Fruit fly (Drosophila melanogaster) whole organism, prepupa: ENCODE results near the gene east.

Source experiments
- Blimp-1 ChIP-seq: fragments of 200-800 bp; sonication (Bioruptor generic); optimal IDR thresholded peaks from 3 replicates; lab custom pipeline; 2017; ENCODE audit warnings: missing biosample characterization, missing genetic modification characterization, mild to moderate bottlenecking, moderate library complexity, missing genetic modification reagents
- CG10631 ChIP-seq: fragments of 200-800 bp; sonication (Bioruptor generic); optimal IDR thresholded peaks from 2 replicates; lab custom pipeline; 2016; ENCODE audit warnings: missing biosample characterization, missing genetic modification characterization
- CG11294 ChIP-seq: fragments of 200-800 bp; sonication (Bioruptor generic); IDR thresholded peaks from 2 replicates; pipeline ENCODE4 v1.3.6; 2022; ENCODE audit warnings: missing biosample characterization, missing genetic modification characterization
- CG11762 ChIP-seq: fragments of 200-800 bp; sonication (Bioruptor generic); optimal IDR thresholded peaks from 3 replicates; lab custom pipeline; 2016; ENCODE audit warnings: missing biosample characterization, missing genetic modification characterization; ENCODE audit not compliant: insufficient read depth
- CG11902 ChIP-seq: fragments of 200-800 bp; sonication (Bioruptor generic); optimal IDR thresholded peaks from 3 replicates; lab custom pipeline; 2016; ENCODE audit warnings: missing biosample characterization, missing genetic modification characterization
- CG15336 ChIP-seq: fragments of 200-800 bp; sonication (Bioruptor generic); IDR thresholded peaks from 2 replicates; pipeline ENCODE4 v1.3.6; 2022; ENCODE audit warnings: missing biosample characterization, missing genetic modification characterization
- CG1621 ChIP-seq: fragments of 200-800 bp; sonication (Bioruptor generic); optimal IDR thresholded peaks from 3 replicates; lab custom pipeline; 2018; ENCODE audit warnings: missing biosample characterization, mild to moderate bottlenecking, missing genetic modification characterization
- CG31627 ChIP-seq: fragments of 200-800 bp; sonication (Bioruptor generic); optimal IDR thresholded peaks from 3 replicates; lab custom pipeline; 2016; ENCODE audit warnings: missing biosample characterization, missing genetic modification characterization
- CG32006 ChIP-seq: fragments of 200-800 bp; sonication (Bioruptor generic); optimal IDR thresholded peaks from 3 replicates; lab custom pipeline; 2017; ENCODE audit warnings: missing biosample characterization, mild to moderate bottlenecking, missing genetic modification characterization
- CG34406 ChIP-seq: fragments of 200-800 bp; sonication (Bioruptor generic); optimal IDR thresholded peaks from 3 replicates; lab custom pipeline; 2016; ENCODE audit warnings: missing biosample characterization, missing genetic modification characterization
- CG3919 ChIP-seq: fragments of 200-800 bp; sonication (Bioruptor generic); optimal IDR thresholded peaks from 3 replicates; lab custom pipeline; 2016; ENCODE audit warnings: missing biosample characterization, missing genetic modification characterization
- CG4318 ChIP-seq: fragments of 200-800 bp; sonication (Bioruptor generic); optimal IDR thresholded peaks from 3 replicates; lab custom pipeline; 2017; ENCODE audit warnings: missing biosample characterization, mild to moderate bottlenecking, missing genetic modification characterization
- CG6163 ChIP-seq: fragments of 200-800 bp; sonication (Bioruptor generic); IDR thresholded peaks from 3 replicates; pipeline ENCODE4 v1.3.6; 2022; ENCODE audit warnings: missing biosample characterization, missing genetic modification characterization
- CG6792 ChIP-seq: fragments of 200-800 bp; sonication (Bioruptor generic); optimal IDR thresholded peaks from 3 replicates; lab custom pipeline; 2016; ENCODE audit warnings: missing biosample characterization, missing genetic modification characterization
- CG6808 ChIP-seq: fragments of 200-800 bp; sonication (Bioruptor generic); optimal IDR thresholded peaks from 3 replicates; lab custom pipeline; 2017; ENCODE audit warnings: missing biosample characterization, missing genetic modification characterization, mild to moderate bottlenecking, moderate library complexity, missing genetic modification reagents
- CG6854 ChIP-seq: fragments of 200-800 bp; sonication (Bioruptor generic); optimal IDR thresholded peaks from 2 replicates; lab custom pipeline; 2017; ENCODE audit warnings: missing biosample characterization, mild to moderate bottlenecking, missing genetic modification characterization
- CG7368 ChIP-seq: fragments of 200-800 bp; sonication (Bioruptor generic); optimal IDR thresholded peaks from 3 replicates; lab custom pipeline; 2016; ENCODE audit warnings: missing biosample characterization, missing genetic modification characterization
- CG8119 ChIP-seq: fragments of 200-800 bp; sonication (Bioruptor generic); IDR thresholded peaks from 3 replicates; pipeline ENCODE4 v1.3.6; 2022; ENCODE audit warnings: missing biosample characterization, missing genetic modification characterization
- CG8632 ChIP-seq: fragments of 200-800 bp; sonication (Bioruptor generic); optimal IDR thresholded peaks from 3 replicates; lab custom pipeline; 2016; ENCODE audit warnings: missing biosample characterization, missing genetic modification characterization
- Eip78C ChIP-seq: fragments of 200-800 bp; sonication (Bioruptor generic); peaks from one replicate; lab custom pipeline; 2016; ENCODE audit warnings: missing biosample characterization, missing genetic modification characterization
- Eip93F ChIP-seq: fragments of 200-800 bp; sonication (Bioruptor generic); optimal IDR thresholded peaks from 2 replicates; lab custom pipeline; 2016; ENCODE audit warnings: missing biosample characterization, mild to moderate bottlenecking, missing genetic modification characterization
- Ets21C ChIP-seq: fragments of 200-800 bp; sonication (Bioruptor generic); optimal IDR thresholded peaks from 3 replicates; lab custom pipeline; 2016; ENCODE audit warnings: missing biosample characterization, missing genetic modification characterization
- Ets96B ChIP-seq: fragments of 200-800 bp; optimal IDR thresholded peaks from 2 replicates; lab custom pipeline; 2019; ENCODE audit warnings: missing biosample characterization, mild to moderate bottlenecking, missing genetic modification characterization, moderate library complexity
- Hr39 ChIP-seq: fragments of 200-800 bp; sonication (Bioruptor generic); optimal IDR thresholded peaks from 2 replicates; lab custom pipeline; 2016; ENCODE audit warnings: missing biosample characterization, missing genetic modification characterization
- Hr4 ChIP-seq: fragments of 200-800 bp; sonication (Bioruptor generic); optimal IDR thresholded peaks from 3 replicates; lab custom pipeline; 2016; ENCODE audit warnings: missing biosample characterization, missing genetic modification characterization
- Lpt ChIP-seq: fragments of 200-800 bp; sonication (Bioruptor generic); optimal IDR thresholded peaks from 3 replicates; lab custom pipeline; 2016; ENCODE audit warnings: missing biosample characterization, missing genetic modification characterization
- Met ChIP-seq: fragments of 200-800 bp; sonication (Bioruptor generic); optimal IDR thresholded peaks from 3 replicates; lab custom pipeline; 2016; ENCODE audit warnings: missing biosample characterization, missing genetic modification characterization
- OdsH ChIP-seq: fragments of 200-800 bp; sonication (Bioruptor generic); optimal IDR thresholded peaks from 3 replicates; lab custom pipeline; 2016; ENCODE audit warnings: missing biosample characterization, missing genetic modification characterization
- Sox102F ChIP-seq: fragments of 200-800 bp; sonication (Bioruptor generic); optimal IDR thresholded peaks from 2 replicates; lab custom pipeline; 2016; ENCODE audit warnings: missing biosample characterization, mild to moderate bottlenecking, missing genetic modification characterization
- Sox15 ChIP-seq: fragments of 200-800 bp; sonication (Bioruptor generic); optimal IDR thresholded peaks from 3 replicates; lab custom pipeline; 2016; ENCODE audit warnings: missing biosample characterization, missing genetic modification characterization
- acj6 ChIP-seq: fragments of 200-800 bp; sonication (Bioruptor generic); optimal IDR thresholded peaks from 3 replicates; lab custom pipeline; 2016; ENCODE audit warnings: missing biosample characterization, missing genetic modification characterization
- cyc ChIP-seq: fragments of 200-800 bp; sonication (Bioruptor generic); optimal IDR thresholded peaks from 3 replicates; lab custom pipeline; 2016; ENCODE audit warnings: missing biosample characterization, missing genetic modification characterization
- eg ChIP-seq: fragments of 200-800 bp; sonication (Bioruptor generic); IDR thresholded peaks from 3 replicates; pipeline ENCODE4 v1.3.6; 2022; ENCODE audit warnings: missing biosample characterization, missing genetic modification characterization
- esn ChIP-seq: fragments of 200-800 bp; sonication (Bioruptor generic); optimal IDR thresholded peaks from 2 replicates; lab custom pipeline; 2016; ENCODE audit warnings: missing biosample characterization, mild to moderate bottlenecking, missing genetic modification characterization, moderate library complexity
- fd59A ChIP-seq: fragments of 200-800 bp; sonication (Bioruptor generic); optimal IDR thresholded peaks from 2 replicates; lab custom pipeline; 2017; ENCODE audit warnings: missing biosample characterization, mild to moderate bottlenecking, missing genetic modification characterization, missing genetic modification reagents
- fd85E ChIP-seq: fragments of 200-800 bp; sonication (Bioruptor generic); optimal IDR thresholded peaks from 3 replicates; lab custom pipeline; 2016; ENCODE audit warnings: missing biosample characterization, missing genetic modification characterization
- fkh ChIP-seq: fragments of 200-800 bp; sonication (Bioruptor generic); optimal IDR thresholded peaks from 3 replicates; lab custom pipeline; 2017; ENCODE audit warnings: missing biosample characterization, mild to moderate bottlenecking, missing genetic modification characterization, moderate library complexity
- lz ChIP-seq: fragments of 200-800 bp; sonication (Bioruptor generic); optimal IDR thresholded peaks from 3 replicates; lab custom pipeline; 2016; ENCODE audit warnings: missing biosample characterization, missing genetic modification characterization
- pdm3 ChIP-seq: fragments of 200-800 bp; sonication (Bioruptor generic); optimal IDR thresholded peaks from 3 replicates; lab custom pipeline; 2016; ENCODE audit warnings: missing biosample characterization, missing genetic modification characterization
- salr ChIP-seq, 2 experiments: fragments of 200-800 bp; sonication (Bioruptor generic); optimal IDR thresholded peaks; 3 replicates each; lab custom pipeline; 2016 to 2018; ENCODE audit warnings: missing biosample characterization in 2 of 2, missing genetic modification characterization in 2 of 2, mild to moderate bottlenecking in 1 of 2
- spab ChIP-seq: fragments of 200-800 bp; sonication (Bioruptor generic); optimal IDR thresholded peaks from 2 replicates; lab custom pipeline; 2017; ENCODE audit warnings: missing biosample characterization, mild to moderate bottlenecking, missing genetic modification characterization, missing genetic modification reagents
- ss ChIP-seq, 2 experiments: fragments of 200-800 bp; sonication (Bioruptor generic); optimal IDR thresholded peaks; 2 replicates in 1 of 2; 3 replicates in 1 of 2; lab custom pipeline; 2017 to 2018; ENCODE audit warnings: mild to moderate bottlenecking in 2 of 2, missing biosample characterization in 2 of 2, missing genetic modification characterization in 2 of 2, moderate library complexity in 1 of 2
- svp ChIP-seq: fragments of 200-800 bp; sonication (Bioruptor generic); peaks from one replicate; lab custom pipeline; 2016; ENCODE audit warnings: missing biosample characterization, missing genetic modification characterization
- topi ChIP-seq: fragments of 200-800 bp; sonication (Bioruptor generic); optimal IDR thresholded peaks from 3 replicates; lab custom pipeline; 2016; ENCODE audit warnings: missing biosample characterization, missing genetic modification characterization

east gene

DNA sequence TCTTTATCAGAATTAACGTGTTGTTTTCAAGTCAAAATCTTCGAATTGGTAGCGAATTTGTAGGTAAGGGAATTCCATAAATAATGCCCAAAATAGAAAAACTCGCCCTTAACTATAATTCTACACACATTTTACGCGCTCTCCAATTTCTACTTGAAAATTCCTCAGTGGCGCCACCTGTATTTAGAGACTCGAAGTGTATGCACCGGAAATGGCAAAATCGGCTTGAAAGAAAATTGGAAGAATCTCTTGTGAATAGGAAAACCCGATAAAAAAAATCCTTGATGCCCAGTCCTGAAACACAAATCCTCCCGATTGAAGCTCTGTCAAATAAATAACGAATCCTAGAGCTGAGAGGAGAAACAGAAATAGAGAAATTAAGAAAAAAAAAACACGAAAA, 4.8 kb upstream of the east start (continued):
- TF ChIP-seq Hr4 (GFP tag; lab: Kevin White, UChicago) (no peak), Met (peak; percentile 51), fd85E (GFP tag; lab: Kevin White, UChicago) (no peak), CG7368 (peak; percentile 40), CG8632 (GFP tag; lab: Kevin White, UChicago) (peak; percentile 31), spab (peak; percentile 7), CG3919 (GFP tag; lab: Kevin White, UChicago) (peak; percentile 71), CG31627 (GFP tag; lab: Kevin White, UChicago) (peak; percentile 27), Sox102F (GFP tag; lab: Kevin White, UChicago) (peak; percentile 47), CG6163 (GFP tag; lab: Robert Waterston, UW) (peak; percentile 66; the same call in 2 of the 3 replicates), Lpt (GFP tag; lab: Kevin White, UChicago) (peak; percentile 0), CG11902 (no peak), acj6 (GFP tag; lab: Kevin White, UChicago) (peak; percentile 31), svp (no peak), CG4318 (GFP tag; lab: Kevin White, UChicago) (no peak), Sox15 (GFP tag; lab: Kevin White, UChicago) (no peak), CG1621 (tag; lab: Kevin White, UChicago) (peak; percentile 16), esn (GFP tag; lab: Kevin White, UChicago) (peak; percentile 65), Eip78C (GFP tag; lab: Kevin White, UChicago) (peak; percentile 87), salr (GFP tag; optimal IDR thresholded peaks at IDR 0.05; lab: Kevin White, UChicago) (peak in 1 of 2 experiments; percentile 39), topi (GFP tag; lab: Kevin White, UChicago) (peak; percentile 47), OdsH (GFP tag; lab: Kevin White, UChicago) (no peak), CG6854 (peak; percentile 76), eg (GFP tag; lab: Robert Waterston, UW) (0 out of 3 replicates have a peak, but pooled peaks have one; percentile 23), pdm3 (no peak)

DNA sequence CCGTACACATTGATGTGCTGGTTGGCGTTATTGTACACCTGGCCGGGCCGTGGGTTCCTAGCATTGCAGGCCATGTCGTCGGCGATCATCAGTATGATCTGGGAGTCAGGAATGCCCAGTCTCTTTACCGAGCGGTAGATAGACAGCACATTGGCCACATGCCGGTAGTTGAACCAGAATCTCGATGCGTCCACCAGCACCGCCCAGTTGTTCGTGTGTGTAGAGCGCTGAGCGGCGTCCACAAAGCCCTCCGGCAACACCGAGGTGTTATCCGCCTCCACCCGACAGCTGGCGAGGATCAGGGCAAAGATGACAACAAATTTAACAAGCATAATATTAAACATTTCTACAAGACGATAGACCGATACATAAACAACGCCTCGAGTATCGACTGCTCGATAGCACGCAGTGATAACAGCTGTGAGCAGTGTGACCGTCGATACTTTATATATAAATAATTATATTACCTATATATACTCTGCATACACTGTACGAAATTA, 1.7 kb upstream of the east start, which contains the start of gene PIG-K:
Gene PIG-K, minus strand, starts transcription at position 412 of the 500 bp plus-strand sequence.
- no peak for TF ChIP-seq CG15336

DNA sequence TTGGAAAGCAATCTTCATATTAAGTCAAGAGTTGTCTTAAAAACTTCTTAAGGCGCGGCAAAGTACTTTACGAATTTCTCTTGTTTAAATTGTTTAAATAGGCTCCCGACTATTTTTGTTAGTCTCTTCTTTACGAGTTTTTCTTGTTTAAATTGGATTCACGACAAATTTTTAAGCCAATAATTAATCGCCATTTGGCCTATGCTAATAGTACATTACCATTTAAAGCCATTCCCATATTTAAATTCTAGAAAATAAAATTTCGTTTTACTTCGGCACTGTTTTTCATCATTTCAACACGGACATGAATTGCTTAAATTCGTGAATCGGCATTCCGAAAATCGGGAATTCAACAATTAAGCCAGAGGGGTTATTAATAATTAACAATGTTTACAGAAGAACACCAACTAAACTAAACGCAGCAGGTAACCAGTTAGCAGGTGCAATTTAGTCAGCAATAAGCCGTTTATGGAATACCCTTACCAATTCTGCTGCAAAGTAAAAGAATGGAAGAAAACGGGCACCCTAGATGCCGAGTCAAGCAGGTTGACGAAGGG, 1.1 kb upstream of the east start:
- TF ChIP-seq ss (GFP tag; optimal IDR thresholded peaks at IDR 0.05; lab: Kevin White, UChicago) = peak in 1 of 2 experiments; percentile 60
- TF ChIP-seq fd59A (GFP tag; lab: Kevin White, UChicago) = peak; percentile 38
- TF ChIP-seq CG6854 = no peak
- peak; percentile 7 for TF ChIP-seq CG7368
- TF ChIP-seq Ets96B (tag; lab: Kevin White, UChicago) = peak; percentile 61
- TF ChIP-seq Ets21C = peak; percentile 79
- peak; percentile 31 for TF ChIP-seq fkh (GFP tag; lab: Kevin White, UChicago)
- peak; percentile 53 for TF ChIP-seq Lpt (GFP tag; lab: Kevin White, UChicago)
- TF ChIP-seq Sox15 (GFP tag; lab: Kevin White, UChicago) = peak; percentile 72
- TF ChIP-seq CG8119 (GFP tag; lab: Robert Waterston, UW) = peak; percentile 59; the same call in 2 of the 3 replicates
- peak; percentile 89 for TF ChIP-seq CG32006
- peak; percentile 74 for TF ChIP-seq Eip93F (GFP tag; lab: Kevin White, UChicago)
- no peak for TF ChIP-seq fd85E (GFP tag; lab: Kevin White, UChicago)
- peak; percentile 77 for TF ChIP-seq CG10631
- peak; percentile 68 for TF ChIP-seq Met
- peak; percentile 49 for TF ChIP-seq cyc
- peak; percentile 37 for TF ChIP-seq spab
- peak; percentile 13 for TF ChIP-seq CG11294 (GFP tag; lab: Robert Waterston, UW)
- peak; percentile 42 for TF ChIP-seq Blimp-1
- peak; percentile 61 for TF ChIP-seq CG6792 (GFP tag; lab: Kevin White, UChicago)
- peak; percentile 81 for TF ChIP-seq lz (GFP tag; lab: Kevin White, UChicago)
- TF ChIP-seq CG11762 = peak; percentile 63
- peak; percentile 93 for TF ChIP-seq Hr4 (GFP tag; lab: Kevin White, UChicago)
- peak; percentile 57 for TF ChIP-seq CG34406 (GFP tag; lab: Kevin White, UChicago)
- TF ChIP-seq esn (GFP tag; lab: Kevin White, UChicago) = peak; percentile 83
- TF ChIP-seq CG6163 (GFP tag; lab: Robert Waterston, UW) = peak; percentile 50
- TF ChIP-seq Hr39 (GFP tag; lab: Kevin White, UChicago) = peak; percentile 79
- TF ChIP-seq CG8632 (GFP tag; lab: Kevin White, UChicago) = peak; percentile 64
- no peak for TF ChIP-seq CG6808 (GFP tag; lab: Kevin White, UChicago)
- TF ChIP-seq Sox102F (GFP tag; lab: Kevin White, UChicago) = peak; percentile 67
- peak; percentile 85 for TF ChIP-seq svp
- TF ChIP-seq pdm3 = peak; percentile 82
- TF ChIP-seq eg (GFP tag; lab: Robert Waterston, UW) = peak; percentile 64
- peak; percentile 90 for TF ChIP-seq Eip78C (GFP tag; lab: Kevin White, UChicago)
- no peak for TF ChIP-seq CG1621 (tag; lab: Kevin White, UChicago)
